Worm (Caenorhabditis elegans): ENCODE measurements around the gene clec-2.

DNA sequence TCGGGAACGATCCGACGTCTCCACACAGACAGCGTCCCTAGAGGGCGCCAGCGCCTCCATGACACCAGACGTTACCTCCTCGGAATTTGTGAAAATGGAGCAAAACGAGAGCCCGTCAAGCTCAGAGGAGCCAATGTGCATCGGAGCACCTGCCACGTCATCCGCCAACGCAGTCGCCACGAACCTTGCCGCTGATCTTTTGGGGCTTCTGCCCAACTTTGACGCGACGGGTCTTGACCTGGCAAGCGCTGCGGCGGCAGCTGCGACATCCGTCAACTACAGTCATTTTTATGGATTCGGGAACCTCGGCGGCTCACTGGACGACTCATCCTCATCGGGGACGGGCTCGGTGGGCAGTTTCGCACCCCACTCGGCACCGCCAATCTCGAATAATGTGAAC lies 37.8 kb downstream of the clec-2 start:
- TF ChIP-seq ceh-18 (tag; optimal IDR thresholded peaks at IDR 0.05) (no peak), eyg-1 (tag; optimal IDR thresholded peaks at IDR 0.05) (no peak), odd-2 (tag; optimal IDR thresholded peaks at IDR 0.05) (no peak), ceh-31 (tag; optimal IDR thresholded peaks at IDR 0.05) (no peak), tbx-2 (tag; optimal IDR thresholded peaks at IDR 0.05) (no peak), tbx-7 (tag; optimal IDR thresholded peaks at IDR 0.05) (no peak), nfya-1 (tag; optimal IDR thresholded peaks at IDR 0.05) (no peak), F13H6.1 (tag; optimal IDR thresholded peaks at IDR 0.05) (no peak), sox-4 (tag; optimal IDR thresholded peaks at IDR 0.05) (no peak), dmd-4 (tag; optimal IDR thresholded peaks at IDR 0.05; ENCODE audit: borderline replicate concordance) (no peak), elt-2 (tag; optimal IDR thresholded peaks at IDR 0.05) (no peak), ama-1 (optimal IDR thresholded peaks at IDR 0.05) (no peak)
